Fruit fly (Drosophila melanogaster) whole organism, embryonic: Measurements from ENCODE around the gene CG10194.
A peak's percentile ranks its signal among the peaks of the same experiment; 100 is the strongest.

ENCODE experiments used
- C15 ChIP-seq: fragments of 200-800 bp; sonication (Bioruptor generic); IDR thresholded peaks from 3 replicates; pipeline ENCODE4 v1.3.6; 2022; ENCODE audit warnings: missing biosample characterization, missing genetic modification characterization
- CG13775 ChIP-seq: fragments of 200-800 bp; sonication (Bioruptor generic); optimal IDR thresholded peaks from 3 replicates; lab custom pipeline; 2017; ENCODE audit warnings: missing biosample characterization, mild to moderate bottlenecking, missing genetic modification characterization
- CG14667 ChIP-seq: fragments of 200-800 bp; sonication (Bioruptor generic); IDR thresholded peaks from 2 replicates; pipeline ENCODE4 v1.3.6; 2022; ENCODE audit warnings: missing biosample characterization, missing genetic modification characterization
- CG1603 ChIP-seq: fragments of 200-800 bp; sonication (Bioruptor generic); optimal IDR thresholded peaks from 2 replicates; lab custom pipeline; 2019; ENCODE audit warnings: missing biosample characterization, mild to moderate bottlenecking, missing genetic modification characterization, moderate library complexity
- CG16813 ChIP-seq: fragments of 200-800 bp; sonication (Bioruptor generic); IDR thresholded peaks from 3 replicates; pipeline ENCODE4 v1.3.6; 2022; ENCODE audit warnings: missing biosample characterization, missing genetic modification characterization; ENCODE audit not compliant: partially characterized antibody
- CG18262 ChIP-seq: fragments of 200-800 bp; optimal IDR thresholded peaks from 3 replicates; lab custom pipeline; 2019; ENCODE audit warnings: missing biosample characterization, mild to moderate bottlenecking, missing genetic modification characterization, moderate library complexity
- CG2129 ChIP-seq: fragments of 200-800 bp; sonication (Bioruptor generic); IDR thresholded peaks from 2 replicates; pipeline ENCODE4 v1.3.6; 2022; ENCODE audit warnings: missing biosample characterization, missing genetic modification characterization; ENCODE audit not compliant: partially characterized antibody
- CG3163 ChIP-seq: fragments of 200-800 bp; sonication (Bioruptor generic); optimal IDR thresholded peaks from 3 replicates; lab custom pipeline; 2016; ENCODE audit warnings: missing biosample characterization, missing genetic modification characterization
- CG34422 ChIP-seq: fragments of 200-800 bp; sonication (Bioruptor generic); IDR thresholded peaks from 3 replicates; pipeline ENCODE4 v1.3.6; 2022; ENCODE audit warnings: missing biosample characterization, missing genetic modification characterization
- CG3726 ChIP-seq: fragments of 200-800 bp; sonication (Bioruptor generic); IDR thresholded peaks from 3 replicates; pipeline ENCODE4, ENCODE4 v1.3.6; 2022; ENCODE audit warnings: missing biosample characterization, missing genetic modification characterization
- CG3995 ChIP-seq: fragments of 200-800 bp; sonication (Bioruptor generic); optimal IDR thresholded peaks from 3 replicates; lab custom pipeline; 2016; ENCODE audit warnings: missing biosample characterization, missing genetic modification characterization
- CG4328 ChIP-seq: fragments of 200-800 bp; sonication (Bioruptor generic); optimal IDR thresholded peaks from 3 replicates; lab custom pipeline; 2017; ENCODE audit warnings: missing biosample characterization, missing genetic modification reagents, missing genetic modification characterization
- CG4854 ChIP-seq: fragments of 200-800 bp; sonication (Bioruptor generic); optimal IDR thresholded peaks from 2 replicates; lab custom pipeline; 2016; ENCODE audit warnings: missing biosample characterization, missing genetic modification characterization, inconsistent platforms
- CG6791 ChIP-seq: fragments of 200-800 bp; sonication (Bioruptor generic); IDR thresholded peaks from 3 replicates; pipeline ENCODE4 v1.3.6; 2022; ENCODE audit warnings: missing biosample characterization, missing genetic modification characterization; ENCODE audit not compliant: partially characterized antibody
- CG6854 ChIP-seq: fragments of 200-800 bp; sonication (Bioruptor generic); optimal IDR thresholded peaks from 3 replicates; lab custom pipeline; 2017; ENCODE audit warnings: missing biosample characterization, mild to moderate bottlenecking, missing genetic modification characterization
- CG7357 ChIP-seq: fragments of 200-800 bp; sonication (Bioruptor generic); IDR thresholded peaks from 3 replicates; pipeline ENCODE4 v1.3.6; 2022; ENCODE audit warnings: missing biosample characterization, missing genetic modification characterization
- CG7987 ChIP-seq: fragments of 200-800 bp; sonication (Bioruptor generic); optimal IDR thresholded peaks from 2 replicates; lab custom pipeline; 2018; ENCODE audit warnings: missing biosample characterization, mild to moderate bottlenecking, missing genetic modification characterization, moderate library complexity
- Camta ChIP-seq: fragments of 200-800 bp; sonication (Bioruptor generic); optimal IDR thresholded peaks from 2 replicates; lab custom pipeline; 2016; ENCODE audit warnings: missing biosample characterization, missing genetic modification characterization
- E2f1 ChIP-seq: fragments of 200-800 bp; sonication (Bioruptor generic); IDR thresholded peaks from 2 replicates; pipeline ENCODE4 v1.3.6; 2022; ENCODE audit warnings: missing biosample characterization, missing genetic modification characterization
- ERR ChIP-seq: fragments of 200-800 bp; sonication (Bioruptor generic); optimal IDR thresholded peaks from 2 replicates; lab custom pipeline; 2016; ENCODE audit warnings: missing biosample characterization, missing genetic modification characterization
- Ets65A ChIP-seq: fragments of 200-800 bp; sonication (Bioruptor generic); peaks from one replicate; lab custom pipeline; 2016; ENCODE audit warnings: missing biosample characterization, missing genetic modification characterization
- Ets97D ChIP-seq: fragments of 200-800 bp; sonication (Bioruptor generic); optimal IDR thresholded peaks from 3 replicates; lab custom pipeline; 2016; ENCODE audit warnings: missing biosample characterization, missing genetic modification characterization
- GATAe ChIP-seq: fragments of 200-800 bp; sonication (Bioruptor generic); conservative IDR thresholded peaks from 2 replicates; pipeline ENCODE4 v1.3.6; 2022; ENCODE audit warnings: missing biosample characterization, missing genetic modification characterization
- Hr39 ChIP-seq: fragments of >200 bp; optimal IDR thresholded peaks from 2 replicates; lab custom pipeline; 2017
- Hr78 ChIP-seq, 2 experiments: fragments of 200-800 bp in 1 of 2; fragments of >200 bp in 1 of 2; sonication (Bioruptor generic) in 1 of 2; optimal IDR thresholded peaks; 2 replicates each; lab custom pipeline; 2017 to 2019; ENCODE audit warnings: missing biosample characterization in 2 of 2, missing genetic modification characterization in 2 of 2, mild to moderate bottlenecking in 1 of 2, moderate library complexity in 1 of 2
- MBD-R2 ChIP-seq: fragments of 200-800 bp; sonication (Bioruptor generic); IDR thresholded peaks from 2 replicates; pipeline ENCODE4 v1.3.6; 2022; ENCODE audit warnings: missing biosample characterization, missing genetic modification characterization
- Mes4 ChIP-seq: fragments of 200-800 bp; sonication (Bioruptor generic); optimal IDR thresholded peaks from 2 replicates; lab custom pipeline; 2016; ENCODE audit warnings: missing biosample characterization, missing genetic modification characterization
- NK7.1 ChIP-seq: fragments of 200-800 bp; sonication (Bioruptor generic); optimal IDR thresholded peaks from 3 replicates; lab custom pipeline; 2016; ENCODE audit warnings: missing biosample characterization, missing genetic modification characterization
- Poxn ChIP-seq: fragments of 200-800 bp; sonication (Bioruptor generic); IDR thresholded peaks from 2 replicates; pipeline ENCODE4 v1.3.6; 2022; ENCODE audit warnings: missing biosample characterization, missing genetic modification characterization
- YL-1 ChIP-seq: fragments of 200-800 bp; sonication (Bioruptor generic); optimal IDR thresholded peaks from 3 replicates; lab custom pipeline; 2017; ENCODE audit warnings: missing biosample characterization, mild to moderate bottlenecking, missing genetic modification characterization
- ab ChIP-seq: fragments of 200-800 bp; sonication (Bioruptor generic); optimal IDR thresholded peaks from 2 replicates; lab custom pipeline; 2016; ENCODE audit warnings: missing biosample characterization, missing genetic modification characterization
- al ChIP-seq: fragments of 200-800 bp; sonication (Bioruptor generic); IDR thresholded peaks from 2 replicates; pipeline ENCODE4 v1.3.6; 2022; ENCODE audit warnings: missing biosample characterization, missing genetic modification characterization
- bbx ChIP-seq: fragments of 200-800 bp; sonication (Bioruptor generic); IDR thresholded peaks from 2 replicates; pipeline ENCODE4 v1.3.6; 2022; ENCODE audit warnings: missing biosample characterization, missing genetic modification characterization; ENCODE audit not compliant: partially characterized antibody
- btn ChIP-seq: fragments of 200-800 bp; sonication (Bioruptor generic); optimal IDR thresholded peaks from 2 replicates; lab custom pipeline; 2016; ENCODE audit warnings: missing biosample characterization, missing genetic modification characterization
- ci ChIP-seq: fragments of 200-800 bp; sonication (Bioruptor generic); IDR thresholded peaks from 3 replicates; pipeline ENCODE4 v1.3.6; 2022; ENCODE audit warnings: missing biosample characterization, missing genetic modification characterization
- dpn ChIP-seq, 2 experiments: fragments of 200-800 bp; sonication (Bioruptor generic); optimal IDR thresholded peaks; 3 replicates each; lab custom pipeline; 2016; ENCODE audit warnings: missing biosample characterization in 2 of 2, missing genetic modification characterization in 2 of 2
- hkb ChIP-seq, 2 experiments: fragments of 200-800 bp in 1 of 2; fragments of >200 bp in 1 of 2; sonication (Bioruptor generic) in 1 of 2; IDR thresholded peaks in 1 of 2; optimal IDR thresholded peaks in 1 of 2; 2 replicates each; pipeline versions ENCODE4 v1.3.6 to Lab custom; 2017 to 2022; ENCODE audit warnings: missing biosample characterization in 1 of 2, missing genetic modification characterization in 1 of 2
- knrl ChIP-seq: fragments of 200-800 bp; sonication (Bioruptor generic); IDR thresholded peaks from 3 replicates; pipeline ENCODE4 v1.3.6; 2022; ENCODE audit warnings: missing biosample characterization, missing genetic modification characterization; ENCODE audit not compliant: partially characterized antibody
- mirr ChIP-seq: fragments of 200-800 bp; sonication (Bioruptor generic); optimal IDR thresholded peaks from 3 replicates; lab custom pipeline; 2018; ENCODE audit warnings: missing biosample characterization, mild to moderate bottlenecking, missing genetic modification characterization
- nmo ChIP-seq: fragments of 200-800 bp; sonication (Bioruptor generic); optimal IDR thresholded peaks from 2 replicates; lab custom pipeline; 2018; ENCODE audit warnings: missing biosample characterization, mild to moderate bottlenecking, missing genetic modification characterization, moderate library complexity
- pnt ChIP-seq: fragments of 200-800 bp; sonication (Bioruptor generic); optimal IDR thresholded peaks from 3 replicates; lab custom pipeline; 2016; ENCODE audit warnings: missing biosample characterization, missing genetic modification characterization
- pros ChIP-seq: fragments of 200-800 bp; sonication (Bioruptor generic); optimal IDR thresholded peaks from 3 replicates; lab custom pipeline; 2019; ENCODE audit warnings: missing biosample characterization, mild to moderate bottlenecking, missing genetic modification characterization, moderate library complexity
- sc ChIP-seq, 3 experiments: fragments of >200 bp in 2 of 3; fragments of 200-800 bp in 1 of 3; sonication (Bioruptor generic) in 1 of 3; optimal IDR thresholded peaks; 2 replicates in 2 of 3; 3 replicates in 1 of 3; lab custom pipeline; 2017; ENCODE audit warnings: mild to moderate bottlenecking in 1 of 3, missing biosample characterization in 1 of 3, missing genetic modification characterization in 1 of 3, missing genetic modification reagents in 1 of 3
- toy ChIP-seq: fragments of 200-800 bp; sonication (Bioruptor generic); IDR thresholded peaks from 2 replicates; pipeline ENCODE4 v1.3.6; 2022; ENCODE audit warnings: missing biosample characterization, missing genetic modification characterization
- tx ChIP-seq: fragments of 200-800 bp; sonication (Bioruptor generic); optimal IDR thresholded peaks from 2 replicates; lab custom pipeline; 2016; ENCODE audit warnings: missing biosample characterization, missing genetic modification characterization
- vnd ChIP-seq: fragments of 200-800 bp; sonication (Bioruptor generic); IDR thresholded peaks from 3 replicates; pipeline ENCODE4 v1.3.6; 2022; ENCODE audit warnings: missing biosample characterization, missing genetic modification characterization; ENCODE audit not compliant: partially characterized antibody
- zen ChIP-seq: fragments of 200-800 bp; sonication (Bioruptor generic); optimal IDR thresholded peaks from 3 replicates; lab custom pipeline; 2018; ENCODE audit warnings: missing biosample characterization, mild to moderate bottlenecking, missing genetic modification characterization, moderate library complexity
- zfh1 ChIP-seq: fragments of 200-800 bp; sonication (Bioruptor generic); IDR thresholded peaks from 3 replicates; pipeline ENCODE4 v1.3.6; 2022; ENCODE audit warnings: missing biosample characterization, missing genetic modification characterization

The CG10194 gene

dm6 chr2L:19439598-19440230 lies 50.2 kb downstream of the CG10194 start (continued):
- TF ChIP-seq tx (GFP tag; lab: Kevin White, UChicago) (peak; percentile 53), GATAe (GFP tag; lab: Robert Waterston, UW) (no peak), bbx (GFP tag; lab: Robert Waterston, UW) (no peak), E2f1 (GFP tag; lab: Robert Waterston, UW) (peak; percentile 27; the same call in 1 of the 2 replicates), toy (GFP tag; lab: Robert Waterston, UW) (0 out of 2 replicates have a peak, but pooled peaks have one; percentile 22), CG34422 (GFP tag; lab: Robert Waterston, UW) (peak; percentile 86), MBD-R2 (peak; percentile 84), CG14667 (peak; percentile 61), Poxn (GFP tag; lab: Robert Waterston, UW) (peak; percentile 66), btn (GFP tag; lab: Kevin White, UChicago) (peak; percentile 52), CG2129 (GFP tag; lab: Robert Waterston, UW) (no peak), Ets97D (GFP tag; lab: Kevin White, UChicago) (peak; percentile 8), CG18262 (tag; lab: Kevin White, UChicago) (peak; percentile 70), hkb (optimal IDR thresholded peaks at IDR 0.05; lab: Kevin White, UChicago) (no peak), hkb (GFP tag; IDR thresholded peaks at IDR 0.05; lab: Robert Waterston, UW) (peak; percentile 97), CG16813 (GFP tag; lab: Robert Waterston, UW) (no peak), sc (optimal IDR thresholded peaks at IDR 0.05; lab: Kevin White, UChicago) (no peak), sc (GFP tag; optimal IDR thresholded peaks at IDR 0.05; lab: Kevin White, UChicago) (peak; percentile 54), CG3995 (GFP tag; lab: Kevin White, UChicago) (peak; percentile 7), CG13775 (GFP tag; lab: Kevin White, UChicago) (peak; percentile 74), dpn (GFP tag; optimal IDR thresholded peaks at IDR 0.05; lab: Kevin White, UChicago) (peak; percentile 59 to 79), CG4854 (GFP tag; lab: Kevin White, UChicago) (peak; percentile 27), ERR (peak; percentile 14), CG7357 (peak; percentile 45; the same call in 1 of the 3 replicates), al (peak; percentile 62), vnd (no peak), CG7987 (GFP tag; lab: Kevin White, UChicago) (peak; percentile 59), CG3163 (peak; percentile 48), ci (GFP tag; lab: Robert Waterston, UW) (peak; percentile 97), CG4328 (GFP tag; lab: Kevin White, UChicago) (peak; percentile 51), pros (GFP tag; lab: Kevin White, UChicago) (no peak), zfh1 (GFP tag; lab: Robert Waterston, UW) (peak; percentile 41; the same call in 2 of the 3 replicates), Hr39 (lab: Kevin White, UChicago) (no peak), pnt (GFP tag; lab: Kevin White, UChicago) (peak; percentile 86), ab (GFP tag; lab: Kevin White, UChicago) (peak; percentile 63), mirr (GFP tag; lab: Kevin White, UChicago) (peak; percentile 78), Hr78 (GFP tag; optimal IDR thresholded peaks at IDR 0.05; lab: Kevin White, UChicago) (peak in 1 of 2 experiments; percentile 67), zen (no peak), knrl (GFP tag; lab: Robert Waterston, UW) (no peak), YL-1 (GFP tag; lab: Kevin White, UChicago) (peak; percentile 64), Camta (GFP tag; lab: Kevin White, UChicago) (peak; percentile 86), CG1603 (tag; lab: Kevin White, UChicago) (peak; percentile 92), C15 (GFP tag; lab: Robert Waterston, UW) (no peak), Mes4 (peak; percentile 57), NK7.1 (GFP tag; lab: Kevin White, UChicago) (peak; percentile 66), nmo (GFP tag; lab: Kevin White, UChicago) (peak; percentile 73), Ets65A (GFP tag; lab: Kevin White, UChicago) (peak; percentile 97), CG6791 (no peak), CG6854 (GFP tag; lab: Kevin White, UChicago) (peak; percentile 52), CG3726 (GFP tag; lab: Robert Waterston, UW) (0 out of 3 replicates have a peak, but pooled peaks have one; percentile 60)
